Fruit fly (Drosophila melanogaster): ENCODE results near the gene cwo.

Gene cwo

DNA sequence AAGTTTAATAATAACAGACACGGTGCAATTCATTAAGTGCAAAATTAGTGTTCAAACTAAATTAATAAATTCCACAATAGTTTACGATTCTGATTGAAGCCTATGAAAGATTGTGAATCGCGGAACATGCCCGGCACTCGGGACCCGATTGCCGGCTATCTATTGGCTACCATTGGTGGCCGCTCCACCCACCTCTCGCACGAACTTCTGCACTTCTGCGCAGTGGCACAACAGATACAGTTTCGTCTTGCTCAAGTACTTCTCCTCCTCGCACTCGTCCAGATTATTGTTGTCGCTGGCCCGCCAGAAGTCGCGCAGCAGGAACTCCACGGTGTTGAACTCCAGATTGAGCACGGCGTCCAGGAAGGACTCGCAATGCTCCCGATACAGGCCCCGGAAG, 23.8 kb upstream of the cwo start:
- TF ChIP-seq usp (GFP tag; optimal IDR thresholded peaks at IDR 0.05) (no peak), EcR (GFP tag; optimal IDR thresholded peaks at IDR 0.05) (no peak), CG8478 (optimal IDR thresholded peaks at IDR 0.05) (no peak), Dll (optimal IDR thresholded peaks at IDR 0.05) (no peak)

DNA sequence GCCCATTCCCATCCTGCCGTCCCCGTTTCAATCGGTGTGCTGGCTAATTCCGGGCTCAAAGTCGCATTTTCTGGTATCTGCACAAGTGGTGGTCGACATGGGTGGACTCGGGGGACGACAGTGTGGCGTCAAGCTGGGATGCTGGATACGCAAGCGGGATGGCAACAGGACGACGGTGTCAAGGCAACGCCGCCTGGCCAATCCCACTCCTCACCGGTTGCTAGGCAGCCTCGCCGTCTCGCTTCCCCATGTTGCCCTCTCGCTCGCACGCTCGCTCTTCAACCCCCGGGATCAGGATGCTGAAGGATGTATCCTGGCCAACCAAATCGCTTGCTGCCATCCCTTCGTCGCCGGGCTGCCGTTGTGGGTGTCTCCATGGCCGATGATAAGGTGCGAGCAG, 19.8 kb upstream of the cwo start:
- no peak for TF ChIP-seq pan (optimal IDR thresholded peaks at IDR 0.05)
- TF ChIP-seq Dll (optimal IDR thresholded peaks at IDR 0.05): no peak

dm6 chr3R:10369799-10370198, 18.3 kb upstream of the cwo start:
- TF ChIP-seq Dll (optimal IDR thresholded peaks at IDR 0.05) (no peak), CG8478 (optimal IDR thresholded peaks at IDR 0.05) (no peak), pan (optimal IDR thresholded peaks at IDR 0.05) (no peak), usp (GFP tag; optimal IDR thresholded peaks at IDR 0.05) (no peak), EcR (GFP tag; optimal IDR thresholded peaks at IDR 0.05) (no peak), psq (optimal IDR thresholded peaks at IDR 0.05) (no peak)

DNA sequence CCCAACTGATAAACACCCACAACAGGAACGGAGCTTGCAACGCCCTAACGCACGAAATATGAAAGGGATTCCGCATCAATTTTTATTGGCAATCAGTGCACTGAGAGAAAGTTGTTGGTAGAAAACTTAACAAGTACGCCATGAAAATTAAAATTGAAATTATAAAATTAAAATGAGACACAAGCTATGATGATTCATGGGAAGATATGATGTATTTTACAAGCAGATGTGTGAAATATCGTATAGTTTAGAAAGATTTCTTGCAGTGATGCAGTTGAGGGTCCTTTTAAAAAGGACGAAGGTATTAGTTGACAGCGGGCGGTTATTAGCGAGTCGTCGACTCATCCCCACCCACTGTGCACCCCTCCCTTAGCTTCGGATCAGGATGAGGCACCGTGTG, 17.6 kb upstream of the cwo start:
- TF ChIP-seq CG8478 (optimal IDR thresholded peaks at IDR 0.05): no peak
- TF ChIP-seq EcR (GFP tag; optimal IDR thresholded peaks at IDR 0.05): no peak
- no peak for TF ChIP-seq usp (GFP tag; optimal IDR thresholded peaks at IDR 0.05)

- TF ChIP-seq EcR (GFP tag; optimal IDR thresholded peaks at IDR 0.05): no peak
- TF ChIP-seq pan (optimal IDR thresholded peaks at IDR 0.05): no peak
- TF ChIP-seq Dll (optimal IDR thresholded peaks at IDR 0.05): no peak
- TF ChIP-seq usp (GFP tag; optimal IDR thresholded peaks at IDR 0.05): no peak
- no peak for TF ChIP-seq psq (optimal IDR thresholded peaks at IDR 0.05)
- TF ChIP-seq CG8478 (optimal IDR thresholded peaks at IDR 0.05): no peak
Measured at dm6 chr3R:10377849-10378248, 10.2 kb upstream of the cwo start, which contains the start of gene Rfx. TSS of gene Rfx (minus strand) at chr3R:10378068.

DNA sequence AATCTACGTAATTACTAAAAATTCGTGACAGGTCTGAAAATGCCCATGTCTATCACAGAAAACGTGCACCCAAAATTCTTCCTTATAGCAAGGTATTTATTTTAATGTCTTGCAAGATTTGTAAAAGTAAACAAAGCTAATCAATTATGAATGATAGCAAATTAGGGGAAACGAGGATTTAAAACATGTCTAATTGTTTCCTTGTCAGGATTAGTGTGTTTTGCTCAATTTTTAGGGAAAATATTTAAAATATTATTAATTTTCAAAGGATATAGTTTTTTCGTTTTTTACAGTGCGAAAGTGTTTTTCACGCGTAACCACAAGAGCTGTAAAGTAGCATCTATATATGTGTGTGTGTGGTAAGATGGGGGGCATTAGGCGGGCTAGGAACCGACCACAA, 9.1 kb upstream of the cwo start:
- TF ChIP-seq psq (optimal IDR thresholded peaks at IDR 0.05) (no peak), pan (optimal IDR thresholded peaks at IDR 0.05) (no peak)

- TF ChIP-seq Dll (optimal IDR thresholded peaks at IDR 0.05): no peak
- no peak for TF ChIP-seq psq (optimal IDR thresholded peaks at IDR 0.05)
- no peak for TF ChIP-seq EcR (GFP tag; optimal IDR thresholded peaks at IDR 0.05)
- TF ChIP-seq pan (optimal IDR thresholded peaks at IDR 0.05): no peak
- TF ChIP-seq usp (GFP tag; optimal IDR thresholded peaks at IDR 0.05): no peak
- no peak for TF ChIP-seq CG8478 (optimal IDR thresholded peaks at IDR 0.05)
Measured at dm6 chr3R:10379409-10379808, 8.6 kb upstream of the cwo start.

dm6 chr3R:10380025-10380424, 8.0 kb upstream of the cwo start:
- TF ChIP-seq CG8478 (optimal IDR thresholded peaks at IDR 0.05) (no peak), EcR (GFP tag; optimal IDR thresholded peaks at IDR 0.05) (no peak), Dll (optimal IDR thresholded peaks at IDR 0.05) (no peak)

dm6 chr3R:10389027-10389465, 988 bp downstream of the cwo start:
- TF ChIP-seq EcR (GFP tag; optimal IDR thresholded peaks at IDR 0.05) (no peak), psq (optimal IDR thresholded peaks at IDR 0.05) (no peak), Dll (optimal IDR thresholded peaks at IDR 0.05) (no peak), pan (optimal IDR thresholded peaks at IDR 0.05) (no peak), usp (GFP tag; optimal IDR thresholded peaks at IDR 0.05) (no peak), CG8478 (optimal IDR thresholded peaks at IDR 0.05) (no peak)

- TF ChIP-seq Dll (optimal IDR thresholded peaks at IDR 0.05): no peak
- no peak for TF ChIP-seq pan (optimal IDR thresholded peaks at IDR 0.05)
- no peak for TF ChIP-seq usp (GFP tag; optimal IDR thresholded peaks at IDR 0.05)
- no peak for TF ChIP-seq EcR (GFP tag; optimal IDR thresholded peaks at IDR 0.05)
- no peak for TF ChIP-seq psq (optimal IDR thresholded peaks at IDR 0.05)
- no peak for TF ChIP-seq CG8478 (optimal IDR thresholded peaks at IDR 0.05)
Measured at dm6 chr3R:10389877-10390468, 1.9 kb downstream of the cwo start.

DNA sequence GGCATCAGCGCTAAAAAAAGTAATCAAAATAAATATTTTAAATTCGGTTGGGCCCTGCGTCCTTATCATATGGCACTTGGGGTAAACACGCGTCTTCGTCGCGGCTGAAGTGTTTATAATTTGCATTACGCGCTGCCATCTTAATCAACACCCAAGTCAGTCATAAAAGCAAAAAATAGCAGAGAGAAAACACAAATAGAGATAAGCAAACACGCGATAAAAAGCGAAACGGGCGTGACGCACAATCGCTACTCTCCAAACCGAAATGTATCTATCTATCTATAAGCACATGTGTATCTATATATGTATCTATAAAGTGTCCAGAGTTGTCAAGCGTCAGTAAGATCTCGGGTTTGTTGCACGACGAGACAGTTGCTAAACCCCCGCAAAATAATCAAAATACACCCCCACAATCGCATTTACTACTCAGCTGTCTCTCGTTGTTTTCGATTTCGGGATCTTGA, 2.9 kb downstream of the cwo start:
- TF ChIP-seq EcR (GFP tag; optimal IDR thresholded peaks at IDR 0.05): no peak

- TF ChIP-seq psq (optimal IDR thresholded peaks at IDR 0.05) (no peak), pan (optimal IDR thresholded peaks at IDR 0.05) (no peak), usp (GFP tag; optimal IDR thresholded peaks at IDR 0.05) (no peak), CG8478 (optimal IDR thresholded peaks at IDR 0.05) (no peak), Dll (optimal IDR thresholded peaks at IDR 0.05) (no peak), EcR (GFP tag; optimal IDR thresholded peaks at IDR 0.05) (no peak)
Measured at dm6 chr3R:10391863-10392538, 3.9 kb downstream of the cwo start.

DNA sequence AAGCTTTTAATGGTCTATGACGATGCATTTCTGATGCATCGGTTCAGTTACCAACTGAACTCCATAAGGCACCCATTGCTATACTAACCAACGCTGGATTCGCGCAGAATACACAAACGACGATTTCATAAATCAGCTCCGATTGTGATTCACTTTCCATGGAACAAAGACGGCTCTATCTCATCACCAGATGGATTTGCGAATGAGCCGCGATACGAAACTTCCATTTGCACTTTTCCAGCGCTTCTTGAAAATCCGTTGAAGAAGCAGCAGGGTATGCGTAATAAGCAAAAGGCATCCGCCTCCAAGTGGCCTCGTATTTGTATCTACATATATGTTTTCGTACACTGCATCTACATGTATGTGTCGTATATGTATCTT, 4.5 kb downstream of the cwo start:
- TF ChIP-seq pan (optimal IDR thresholded peaks at IDR 0.05) (no peak), psq (optimal IDR thresholded peaks at IDR 0.05) (no peak), Dll (optimal IDR thresholded peaks at IDR 0.05) (no peak), EcR (GFP tag; optimal IDR thresholded peaks at IDR 0.05) (no peak), usp (GFP tag; optimal IDR thresholded peaks at IDR 0.05) (no peak), CG8478 (optimal IDR thresholded peaks at IDR 0.05) (no peak)

Data from whole organism.